Worm (Caenorhabditis elegans): ENCODE data around the gene C06A1.7.

DNA sequence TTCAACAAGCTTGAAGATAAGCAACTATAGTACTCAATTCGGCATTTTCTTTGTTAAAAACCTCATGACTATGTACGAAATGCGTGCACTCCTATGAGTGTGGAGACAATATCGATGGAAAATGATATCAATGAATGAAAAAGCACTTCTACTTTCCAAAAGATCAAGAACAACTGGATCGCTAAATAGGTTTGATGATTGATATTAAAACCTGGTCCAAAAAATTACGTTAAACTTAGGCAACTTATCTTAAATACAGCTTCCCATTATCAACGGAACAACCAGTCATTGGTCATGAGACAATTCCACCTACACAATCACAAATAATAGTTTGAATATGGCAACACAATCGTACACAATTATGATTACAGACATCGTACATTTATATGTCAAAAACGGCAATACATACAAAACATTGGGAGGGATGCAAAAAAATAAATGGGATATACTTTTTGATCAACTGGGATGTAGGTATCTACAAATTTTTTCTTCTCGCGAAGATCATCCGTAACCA lies 5.0 kb upstream of the C06A1.7 start:
- TF ChIP-seq ceh-13 (GFP tag; optimal IDR thresholded peaks at IDR 0.05) (no peak), ama-1 (optimal IDR thresholded peaks at IDR 0.05) (no peak), tbx-11 (GFP tag; IDR thresholded peaks at IDR 0.05) (no peak), sea-1 (GFP tag; conservative IDR thresholded peaks at IDR 0.05) (no peak), tbx-37 (GFP tag; conservative IDR thresholded peaks at IDR 0.05) (no peak), F13C5.2 (tag; optimal IDR thresholded peaks at IDR 0.05) (no peak), flt-1 (GFP tag; IDR thresholded peaks at IDR 0.05) (no peak), aly-1 (tag; optimal IDR thresholded peaks at IDR 0.05) (no peak), hmg-4 (GFP tag; optimal IDR thresholded peaks at IDR 0.05) (no peak), hmbx-1 (tag; optimal IDR thresholded peaks at IDR 0.05) (no peak)

All from whole organism, early embryonic.